Worm (Caenorhabditis elegans) whole organism, L1 larva: ENCODE measurements around the gene hnd-1.

Source experiments
- C16A3.4 ChIP-seq: fragments of 150-350 bp; optimal IDR thresholded peaks from 2 replicates; lab custom pipeline; 2014; ENCODE audit warnings: missing biosample characterization, missing genetic modification characterization
- C34B4.2 ChIP-seq: sonication (generic microtip); optimal IDR thresholded peaks from 2 replicates; lab custom pipeline; 2017; ENCODE audit warnings: mild to moderate bottlenecking, missing genetic modification characterization, missing compliant biosample characterization
- F16B12.6 ChIP-seq: fragments of 150-350 bp; optimal IDR thresholded peaks from 2 replicates; lab custom pipeline; 2014; ENCODE audit warnings: missing biosample characterization, missing genetic modification characterization
- aha-1 ChIP-seq: fragments of 150-350 bp; optimal IDR thresholded peaks from 2 replicates; lab custom pipeline; 2014; ENCODE audit warnings: missing biosample characterization, missing genetic modification characterization
- alr-1 ChIP-seq: fragments of 200-800 bp; sonication (Bioruptor generic); optimal IDR thresholded peaks from 2 replicates; lab custom pipeline; 2018; ENCODE audit warnings: borderline replicate concordance, mild to moderate bottlenecking, missing genetic modification characterization, missing compliant biosample characterization
- ama-1 ChIP-seq: fragments of 150-350 bp; optimal IDR thresholded peaks from 2 replicates; lab custom pipeline; 2014
- blmp-1 ChIP-seq: fragments of 150-350 bp; optimal IDR thresholded peaks from 2 replicates; lab custom pipeline; 2014; ENCODE audit warnings: missing biosample characterization, missing genetic modification characterization
- ceh-63 ChIP-seq: fragments of 200-800 bp; sonication (Bioruptor generic); optimal IDR thresholded peaks from 2 replicates; lab custom pipeline; 2018; ENCODE audit warnings: mild to moderate bottlenecking, missing genetic modification characterization, missing compliant biosample characterization
- ceh-8 ChIP-seq: fragments of 200-800 bp; sonication (Bioruptor generic); optimal IDR thresholded peaks from 2 replicates; lab custom pipeline; 2018; ENCODE audit warnings: mild to moderate bottlenecking, missing genetic modification characterization, moderate library complexity, missing compliant biosample characterization
- ceh-82 ChIP-seq, 3 experiments: fragments of 150-350 bp in 1 of 3; sonication (generic microtip) in 2 of 3; optimal IDR thresholded peaks; 2 replicates each; lab custom pipeline; 2014 to 2017; ENCODE audit warnings: missing biosample characterization in 3 of 3, missing genetic modification characterization in 3 of 3
- ceh-88 ChIP-seq: fragments of 200-800 bp; sonication (Bioruptor generic); IDR thresholded peaks from 2 replicates; pipeline ENCODE4 v1.3.6; 2022; ENCODE audit warnings: missing genetic modification characterization, missing compliant biosample characterization
- ces-1 ChIP-seq: fragments of 150-350 bp; optimal IDR thresholded peaks from 2 replicates; lab custom pipeline; 2014; ENCODE audit warnings: missing biosample characterization, missing genetic modification reagents, missing genetic modification characterization
- dsc-1 ChIP-seq: sonication (generic microtip); optimal IDR thresholded peaks from 2 replicates; lab custom pipeline; 2016; ENCODE audit warnings: mild to moderate bottlenecking, missing genetic modification characterization, missing compliant biosample characterization
- efl-1 ChIP-seq, 4 experiments: fragments of 150-350 bp; optimal IDR thresholded peaks in 3 of 4; peaks in 1 of 4; 1 replicate in 1 of 4; 2 replicates in 3 of 4; lab custom pipeline; 2014; ENCODE audit warnings: missing biosample characterization in 2 of 4, missing genetic modification characterization in 2 of 4, missing genetic modification reagents in 2 of 4
- egl-13 ChIP-seq: sonication (generic microtip); optimal IDR thresholded peaks from 2 replicates; lab custom pipeline; 2016; ENCODE audit warnings: missing genotype, missing genetic modification reagents, missing genetic modification characterization, missing compliant biosample characterization
- elt-2 ChIP-seq: sonication (generic microtip); optimal IDR thresholded peaks from 2 replicates; lab custom pipeline; 2016; ENCODE audit warnings: missing genetic modification characterization, mild to moderate bottlenecking, inconsistent platforms, missing compliant biosample characterization, missing genetic modification reagents
- elt-3 ChIP-seq, 6 experiments: fragments of 150-350 bp in 1 of 6; sonication (generic microtip); optimal IDR thresholded peaks; 2 replicates each; lab custom pipeline; 2017 to 2018; ENCODE audit warnings: missing biosample characterization in 6 of 6, missing genetic modification characterization in 6 of 6, inconsistent platforms in 1 of 6
- ets-5 ChIP-seq: fragments of 200-800 bp; sonication (Bioruptor generic); IDR thresholded peaks from 2 replicates; pipeline ENCODE4 v1.3.6; 2022; ENCODE audit warnings: missing genetic modification characterization, missing compliant biosample characterization
- fkh-10 ChIP-seq: sonication (generic microtip); optimal IDR thresholded peaks from 2 replicates; lab custom pipeline; 2017; ENCODE audit warnings: missing biosample characterization, missing genetic modification reagents, missing genetic modification characterization
- grh-1 ChIP-seq: fragments of 200-800 bp; sonication (Bioruptor generic); IDR thresholded peaks from 2 replicates; pipeline ENCODE4 v1.3.6; 2022; ENCODE audit warnings: missing genetic modification reagents, missing genetic modification characterization, missing compliant biosample characterization
- hlh-17 ChIP-seq: fragments of 200-800 bp; sonication (Bioruptor generic); optimal IDR thresholded peaks from 2 replicates; lab custom pipeline; 2018; ENCODE audit warnings: missing genetic modification characterization, mild to moderate bottlenecking, missing compliant biosample characterization, moderate library complexity, borderline replicate concordance
- lin-13 ChIP-seq: fragments of 150-350 bp; optimal IDR thresholded peaks from 2 replicates; lab custom pipeline; 2014; ENCODE audit warnings: missing biosample characterization, missing genetic modification reagents, missing genetic modification characterization
- lin-14 ChIP-seq: fragments of 200-800 bp; sonication (Bioruptor generic); optimal IDR thresholded peaks from 2 replicates; lab custom pipeline; 2018; ENCODE audit warnings: mild to moderate bottlenecking, missing genetic modification characterization, moderate library complexity, missing compliant biosample characterization
- lin-15B ChIP-seq: fragments of 150-350 bp; sonication (generic microtip); optimal IDR thresholded peaks from 3 replicates; lab custom pipeline; 2014; ENCODE audit warnings: missing biosample characterization, missing genetic modification characterization
- lin-35 ChIP-seq, 2 experiments: fragments of 150-350 bp; optimal IDR thresholded peaks; 2 replicates each; lab custom pipeline; 2014; ENCODE audit warnings: missing biosample characterization in 2 of 2, missing genetic modification characterization in 2 of 2, missing genetic modification reagents in 2 of 2
- lsy-2 ChIP-seq, 2 experiments: fragments of 150-350 bp; optimal IDR thresholded peaks; 2 replicates each; lab custom pipeline; 2014; ENCODE audit warnings: missing biosample characterization in 2 of 2, missing genetic modification characterization in 2 of 2
- mab-9 ChIP-seq: fragments of 200-800 bp; sonication (Bioruptor generic); IDR thresholded peaks from 2 replicates; pipeline ENCODE4 v1.3.6; 2022; ENCODE audit warnings: missing genetic modification reagents, missing genetic modification characterization, missing compliant biosample characterization
- mdl-1 ChIP-seq, 2 experiments: fragments of 150-350 bp; optimal IDR thresholded peaks; 2 replicates each; lab custom pipeline; 2014 to 2017; ENCODE audit warnings: missing biosample characterization in 2 of 2, missing genetic modification characterization in 2 of 2, inconsistent platforms in 1 of 2
- mep-1 ChIP-seq: fragments of 150-350 bp; optimal IDR thresholded peaks from 2 replicates; lab custom pipeline; 2014; ENCODE audit warnings: missing biosample characterization, missing genetic modification characterization
- nhr-11 ChIP-seq: fragments of 150-350 bp; optimal IDR thresholded peaks from 2 replicates; lab custom pipeline; 2014; ENCODE audit warnings: missing biosample characterization, missing genetic modification characterization
- nhr-12 ChIP-seq: sonication (generic microtip); optimal IDR thresholded peaks from 2 replicates; lab custom pipeline; 2017; ENCODE audit warnings: missing biosample characterization, missing genetic modification characterization
- nhr-20 ChIP-seq: sonication (generic microtip); optimal IDR thresholded peaks from 2 replicates; lab custom pipeline; 2016; ENCODE audit warnings: mild to moderate bottlenecking, missing genetic modification characterization, missing compliant biosample characterization
- nhr-28 ChIP-seq: fragments of 150-350 bp; optimal IDR thresholded peaks from 2 replicates; lab custom pipeline; 2014; ENCODE audit warnings: missing biosample characterization, missing genetic modification characterization
- nhr-76 ChIP-seq: sonication (generic microtip); optimal IDR thresholded peaks from 2 replicates; lab custom pipeline; 2017; ENCODE audit warnings: missing biosample characterization, missing genetic modification characterization
- nhr-77 ChIP-seq: fragments of 150-350 bp; optimal IDR thresholded peaks from 2 replicates; lab custom pipeline; 2014; ENCODE audit warnings: missing biosample characterization, missing genetic modification characterization
- pag-3 ChIP-seq: sonication (generic microtip); optimal IDR thresholded peaks from 2 replicates; lab custom pipeline; 2017; ENCODE audit warnings: missing genetic modification characterization, mild to moderate bottlenecking, missing compliant biosample characterization, antibody characterized with exemption, borderline replicate concordance; ENCODE audit not compliant: insufficient read depth
- pax-3 ChIP-seq: fragments of 200-800 bp; sonication (Bioruptor generic); optimal IDR thresholded peaks from 2 replicates; lab custom pipeline; 2018; ENCODE audit warnings: mild to moderate bottlenecking, missing genetic modification characterization, moderate library complexity, missing compliant biosample characterization
- pqm-1 ChIP-seq: sonication (generic microtip); optimal IDR thresholded peaks from 3 replicates; lab custom pipeline; 2017; ENCODE audit warnings: missing biosample characterization, missing genetic modification characterization
- rnt-1 ChIP-seq: sonication (generic microtip); optimal IDR thresholded peaks from 2 replicates; lab custom pipeline; 2016; ENCODE audit warnings: mild to moderate bottlenecking, missing genetic modification characterization, moderate library complexity, missing compliant biosample characterization
- skn-1 ChIP-seq: fragments of 150-350 bp; optimal IDR thresholded peaks from 2 replicates; lab custom pipeline; 2014; ENCODE audit warnings: missing biosample characterization, missing genetic modification characterization
- snu-23 ChIP-seq: sonication (generic microtip); optimal IDR thresholded peaks from 2 replicates; lab custom pipeline; 2016; ENCODE audit warnings: missing genetic modification characterization, missing compliant biosample characterization
- sup-37 ChIP-seq: fragments of 200-800 bp; sonication (Bioruptor generic); optimal IDR thresholded peaks from 2 replicates; lab custom pipeline; 2018; ENCODE audit warnings: mild to moderate bottlenecking, missing genetic modification characterization, missing compliant biosample characterization
- swsn-7 ChIP-seq: sonication (generic microtip); optimal IDR thresholded peaks from 2 replicates; lab custom pipeline; 2016; ENCODE audit warnings: missing genetic modification characterization, missing compliant biosample characterization
- tlp-1 ChIP-seq: fragments of 150-350 bp; optimal IDR thresholded peaks from 2 replicates; lab custom pipeline; 2014; ENCODE audit warnings: missing biosample characterization, missing genetic modification characterization
- unc-62 ChIP-seq: fragments of 150-350 bp; optimal IDR thresholded peaks from 2 replicates; lab custom pipeline; 2014; ENCODE audit warnings: missing biosample characterization, missing genetic modification reagents, missing genetic modification characterization
- unc-86 ChIP-seq: sonication (generic microtip); optimal IDR thresholded peaks from 2 replicates; lab custom pipeline; 2016; ENCODE audit warnings: missing genetic modification characterization, missing compliant biosample characterization
- unc-98 ChIP-seq: fragments of 200-800 bp; sonication (Bioruptor generic); IDR thresholded peaks from 2 replicates; pipeline ENCODE4 v1.3.6; 2022; ENCODE audit warnings: missing genetic modification characterization, missing compliant biosample characterization
- vab-15 ChIP-seq: sonication (generic microtip); optimal IDR thresholded peaks from 2 replicates; lab custom pipeline; 2017; ENCODE audit warnings: missing genotype, mild to moderate bottlenecking, missing genetic modification characterization, missing compliant biosample characterization
- xbp-1 ChIP-seq: sonication (generic microtip); optimal IDR thresholded peaks from 2 replicates; lab custom pipeline; 2016; ENCODE audit warnings: missing genetic modification characterization, missing compliant biosample characterization
- zip-4 ChIP-seq: fragments of 200-800 bp; sonication (Bioruptor generic); optimal IDR thresholded peaks from 2 replicates; lab custom pipeline; 2018; ENCODE audit warnings: mild to moderate bottlenecking, missing genetic modification characterization, moderate library complexity, missing compliant biosample characterization
- ztf-11 ChIP-seq, 2 experiments: sonication (generic microtip); optimal IDR thresholded peaks; 2 replicates each; lab custom pipeline; 2016 to 2017; ENCODE audit warnings: missing genetic modification characterization in 2 of 2, missing biosample characterization in 1 of 2, missing compliant biosample characterization in 1 of 2
- ztf-4 ChIP-seq: fragments of 150-350 bp; optimal IDR thresholded peaks from 2 replicates; lab custom pipeline; 2014; ENCODE audit warnings: missing biosample characterization, missing genetic modification characterization

hnd-1 gene

DNA sequence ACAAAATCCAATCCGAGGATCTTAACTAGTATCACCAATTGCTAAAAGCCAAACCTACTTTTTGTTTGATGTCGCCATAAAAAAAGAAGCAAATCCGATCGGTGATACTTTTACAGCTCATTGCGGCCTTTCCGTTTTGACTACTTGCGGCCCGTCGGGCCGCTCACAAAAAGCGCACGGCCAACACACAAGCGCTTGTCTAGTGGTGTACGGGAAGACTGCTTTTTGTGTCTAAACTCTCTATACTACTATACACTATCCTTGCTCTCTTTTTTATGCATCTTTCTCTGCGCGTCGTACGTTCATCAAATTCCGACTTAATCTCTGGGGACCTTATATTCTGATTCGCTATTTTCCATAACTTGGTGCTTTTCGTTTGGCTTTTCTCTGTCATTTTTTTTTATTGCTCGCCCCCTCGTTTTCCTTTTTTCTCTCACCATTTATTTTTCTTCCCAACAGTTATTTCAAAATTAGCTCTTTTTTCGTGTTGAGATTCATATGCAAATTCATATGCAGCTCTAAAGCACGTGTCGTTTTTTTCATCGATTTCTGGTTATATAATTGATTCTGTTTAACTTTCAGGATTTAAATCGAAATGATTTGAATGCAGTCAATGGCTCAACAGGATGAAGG lies 17.7 kb upstream of the hnd-1 start, which contains the start of gene noca-2 (continued):
- TF ChIP-seq egl-13 (tag; lab: Kevin White, UChicago), result no peak
- TF ChIP-seq mab-9 (GFP tag; lab: Robert Waterston, UW), result 0 out of 2 replicates have a peak, but pooled peaks have one; percentile 35
- TF ChIP-seq nhr-76 (tag; lab: Kevin White, UChicago), result no peak
- TF ChIP-seq xbp-1, result peak; percentile 11
- TF ChIP-seq ceh-8, result no peak
- TF ChIP-seq pax-3 (tag; lab: Kevin White, UChicago), result no peak
- TF ChIP-seq ceh-63 (GFP tag; lab: Kevin White, UChicago), result no peak
- no peak for TF ChIP-seq ama-1 (lab: Kevin White, UChicago)
- no peak for TF ChIP-seq hlh-17 (GFP tag; lab: Kevin White, UChicago)
- TF ChIP-seq dsc-1, result no peak
- TF ChIP-seq alr-1 (tag; lab: Kevin White, UChicago), result no peak
- no peak for TF ChIP-seq aha-1 (tag; lab: Kevin White, UChicago)
- peak; percentile 12 for TF ChIP-seq mep-1 (tag; lab: Kevin White, UChicago)
- peak; percentile 3 to 39 (median 8) for TF ChIP-seq ceh-82 (tag; optimal IDR thresholded peaks at IDR 0.05; lab: Kevin White, UChicago)
- peak; percentile 11 for TF ChIP-seq unc-86
- no peak for TF ChIP-seq nhr-12 (tag; lab: Kevin White, UChicago)
- TF ChIP-seq lin-35 (GFP tag; optimal IDR thresholded peaks at IDR 0.05; lab: Kevin White, UChicago), result no peak
- no peak for TF ChIP-seq sup-37 (GFP tag; lab: Kevin White, UChicago)
- peak in 1 of 2 experiments; percentile 44 for TF ChIP-seq lsy-2 (tag; optimal IDR thresholded peaks at IDR 0.05; lab: Kevin White, UChicago)
- TF ChIP-seq rnt-1 (tag; lab: Kevin White, UChicago), result peak; percentile 21
- TF ChIP-seq C16A3.4 (tag; lab: Kevin White, UChicago), result no peak
- TF ChIP-seq ztf-11 (tag; optimal IDR thresholded peaks at IDR 0.05; lab: Kevin White, UChicago), result no peak
- TF ChIP-seq elt-3 (tag; optimal IDR thresholded peaks at IDR 0.05; lab: Kevin White, UChicago), result no peak
- no peak for TF ChIP-seq nhr-11 (tag; lab: Kevin White, UChicago)
- peak; percentile 13 for TF ChIP-seq nhr-20
- TF ChIP-seq nhr-77 (tag; lab: Kevin White, UChicago), result no peak
- no peak for TF ChIP-seq elt-2
- peak; percentile 26 for TF ChIP-seq swsn-7
- no peak for TF ChIP-seq ztf-4 (tag; lab: Kevin White, UChicago)
- no peak for TF ChIP-seq unc-98 (GFP tag; lab: Robert Waterston, UW)
- no peak for TF ChIP-seq nhr-28
- TF ChIP-seq skn-1 (tag; lab: Kevin White, UChicago), result no peak
- TF ChIP-seq pqm-1 (tag; lab: Kevin White, UChicago), result no peak
- TF ChIP-seq zip-4 (GFP tag; lab: Kevin White, UChicago), result no peak
- no peak for TF ChIP-seq ets-5
- peak; percentile 5 to 53 for TF ChIP-seq efl-1 (optimal IDR thresholded peaks at IDR 0.05; lab: Kevin White, UChicago)
- peak in 1 of 2 experiments; percentile 84 for TF ChIP-seq efl-1 (GFP tag; optimal IDR thresholded peaks at IDR 0.05 in 1 of 2; lab: Kevin White, UChicago)
- TF ChIP-seq ceh-88 (GFP tag; lab: Robert Waterston, UW), result no peak
- no peak for TF ChIP-seq fkh-10 (GFP tag; lab: Kevin White, UChicago)
- TF ChIP-seq lin-14 (GFP tag; lab: Kevin White, UChicago), result peak; percentile 82
- TF ChIP-seq grh-1 (GFP tag; lab: Robert Waterston, UW), result no peak
- TF ChIP-seq vab-15 (tag; lab: Kevin White, UChicago), result no peak
- no peak for TF ChIP-seq C34B4.2
- peak; percentile 45 for TF ChIP-seq snu-23
- TF ChIP-seq lin-15B (tag; lab: Kevin White, UChicago), result no peak
- TF ChIP-seq pag-3 (tag; lab: Kevin White, UChicago), result no peak
- TF ChIP-seq tlp-1 (tag; lab: Kevin White, UChicago), result no peak
- TF ChIP-seq F16B12.6 (tag; lab: Kevin White, UChicago), result no peak
- no peak for TF ChIP-seq unc-62 (GFP tag; lab: Kevin White, UChicago)
- TF ChIP-seq mdl-1 (tag; optimal IDR thresholded peaks at IDR 0.05; lab: Kevin White, UChicago), result no peak
- peak; percentile 11 for TF ChIP-seq blmp-1
- TF ChIP-seq lin-13 (GFP tag; lab: Kevin White, UChicago), result no peak
- TF ChIP-seq ces-1, result no peak
